Worm (Caenorhabditis elegans) whole organism, late embryonic: ENCODE results near the gene smex-2.

Experiments
- C08G9.2 ChIP-seq: sonication (generic microtip); optimal IDR thresholded peaks from 2 replicates; lab custom pipeline; 2016; ENCODE audit warnings: mild to moderate bottlenecking, missing genetic modification characterization, moderate library complexity, missing compliant biosample characterization
- C38D4.7 ChIP-seq: fragments of 200-800 bp; sonication (Bioruptor generic); optimal IDR thresholded peaks from 2 replicates; lab custom pipeline; 2018; ENCODE audit warnings: mild to moderate bottlenecking, missing genetic modification characterization, moderate library complexity, missing compliant biosample characterization
- K09A11.1 ChIP-seq: sonication (generic microtip); optimal IDR thresholded peaks from 2 replicates; lab custom pipeline; 2017; ENCODE audit warnings: antibody characterized with exemption, mild to moderate bottlenecking, missing genetic modification characterization, missing compliant biosample characterization; ENCODE audit not compliant: insufficient read depth
- T23F11.4 ChIP-seq: fragments of 200-800 bp; sonication (Bioruptor generic); optimal IDR thresholded peaks from 2 replicates; lab custom pipeline; 2018; ENCODE audit warnings: mild to moderate bottlenecking, missing genetic modification characterization, missing compliant biosample characterization
- ama-1 ChIP-seq: fragments of 150-350 bp; optimal IDR thresholded peaks from 2 replicates; lab custom pipeline; 2014
- ceh-14 ChIP-seq: sonication (generic microtip); optimal IDR thresholded peaks from 2 replicates; lab custom pipeline; 2016; ENCODE audit warnings: missing genotype, missing genetic modification characterization, missing compliant biosample characterization
- ceh-18 ChIP-seq: sonication (generic microtip); optimal IDR thresholded peaks from 2 replicates; lab custom pipeline; 2016; ENCODE audit warnings: missing genetic modification characterization, missing compliant biosample characterization
- ceh-30 ChIP-seq: fragments of 150-350 bp; optimal IDR thresholded peaks from 2 replicates; lab custom pipeline; 2014; ENCODE audit warnings: missing biosample characterization, missing genetic modification characterization
- ceh-34 ChIP-seq: sonication (generic microtip); optimal IDR thresholded peaks from 2 replicates; lab custom pipeline; 2016; ENCODE audit warnings: mild to moderate bottlenecking, missing genetic modification characterization, missing compliant biosample characterization
- ceh-45 ChIP-seq: fragments of 200-800 bp; sonication (Bioruptor generic); IDR thresholded peaks from 2 replicates; pipeline ENCODE4 v1.3.6; 2022; ENCODE audit warnings: missing genetic modification reagents, missing genetic modification characterization, missing compliant biosample characterization
- ceh-48 ChIP-seq: sonication (generic microtip); optimal IDR thresholded peaks from 2 replicates; lab custom pipeline; 2016; ENCODE audit warnings: missing genetic modification characterization, inconsistent platforms, missing compliant biosample characterization
- ceh-6 ChIP-seq: fragments of 200-800 bp; sonication (Bioruptor generic); optimal IDR thresholded peaks from 2 replicates; lab custom pipeline; 2018; ENCODE audit warnings: mild to moderate bottlenecking, missing genetic modification characterization, missing compliant biosample characterization
- dve-1 ChIP-seq: sonication (generic microtip); optimal IDR thresholded peaks from 2 replicates; lab custom pipeline; 2017; ENCODE audit warnings: antibody characterized with exemption, mild to moderate bottlenecking, missing genetic modification characterization, missing compliant biosample characterization
- elt-4 ChIP-seq: sonication (generic microtip); optimal IDR thresholded peaks from 2 replicates; lab custom pipeline; 2016; ENCODE audit warnings: missing genetic modification characterization, missing compliant biosample characterization
- eyg-1 ChIP-seq: sonication (generic microtip); optimal IDR thresholded peaks from 2 replicates; lab custom pipeline; 2016; ENCODE audit warnings: missing genotype, missing genetic modification characterization, missing compliant biosample characterization
- fax-1 ChIP-seq: sonication (generic microtip); optimal IDR thresholded peaks from 2 replicates; lab custom pipeline; 2016; ENCODE audit warnings: missing genotype, missing genetic modification characterization, missing compliant biosample characterization
- fkh-10 ChIP-seq: fragments of 150-350 bp; optimal IDR thresholded peaks from 2 replicates; lab custom pipeline; 2014; ENCODE audit warnings: missing biosample characterization, missing genetic modification reagents, missing genetic modification characterization
- hlh-13 ChIP-seq: fragments of 200-800 bp; sonication (Bioruptor generic); optimal IDR thresholded peaks from 2 replicates; lab custom pipeline; 2018; ENCODE audit warnings: mild to moderate bottlenecking, missing genetic modification characterization, missing compliant biosample characterization
- hlh-15 ChIP-seq: sonication (generic microtip); optimal IDR thresholded peaks from 2 replicates; lab custom pipeline; 2016; ENCODE audit warnings: missing genetic modification characterization, missing compliant biosample characterization
- hlh-30 ChIP-seq: sonication (generic microtip); optimal IDR thresholded peaks from 2 replicates; lab custom pipeline; 2017; ENCODE audit warnings: antibody characterized with exemption, missing genetic modification characterization, missing compliant biosample characterization; ENCODE audit not compliant: insufficient read depth
- hlh-6 ChIP-seq: sonication (generic microtip); optimal IDR thresholded peaks from 2 replicates; lab custom pipeline; 2016; ENCODE audit warnings: missing genotype, missing genetic modification characterization, missing compliant biosample characterization
- hlh-8 ChIP-seq: sonication (generic microtip); optimal IDR thresholded peaks from 2 replicates; lab custom pipeline; 2016; ENCODE audit warnings: missing genotype, missing genetic modification characterization, missing compliant biosample characterization
- lim-6 ChIP-seq: sonication (generic microtip); optimal IDR thresholded peaks from 2 replicates; lab custom pipeline; 2016; ENCODE audit warnings: missing genetic modification characterization, missing compliant biosample characterization
- pag-3 ChIP-seq: sonication (generic microtip); optimal IDR thresholded peaks from 2 replicates; lab custom pipeline; 2016; ENCODE audit warnings: missing compliant biosample characterization, missing genetic modification characterization, borderline replicate concordance
- pat-9 ChIP-seq: fragments of 200-800 bp; sonication (Bioruptor generic); optimal IDR thresholded peaks from 2 replicates; lab custom pipeline; 2018; ENCODE audit warnings: mild to moderate bottlenecking, missing genetic modification characterization, moderate library complexity, missing compliant biosample characterization
- pax-1 ChIP-seq: fragments of 150-350 bp; optimal IDR thresholded peaks from 2 replicates; lab custom pipeline; 2014; ENCODE audit warnings: missing biosample characterization, missing genetic modification characterization
- pha-4 ChIP-seq: fragments of 150-350 bp; optimal IDR thresholded peaks from 2 replicates; lab custom pipeline; 2018; ENCODE audit warnings: missing biosample characterization, missing genetic modification reagents, missing genetic modification characterization
- pqm-1 ChIP-seq: sonication (generic microtip); optimal IDR thresholded peaks from 2 replicates; lab custom pipeline; 2016; ENCODE audit warnings: missing genetic modification characterization, missing compliant biosample characterization
- pros-1 ChIP-seq: fragments of 150-350 bp; optimal IDR thresholded peaks from 2 replicates; lab custom pipeline; 2014; ENCODE audit warnings: missing biosample characterization, missing genetic modification reagents, missing genetic modification characterization
- ref-2 ChIP-seq: sonication (generic microtip); optimal IDR thresholded peaks from 2 replicates; lab custom pipeline; 2016; ENCODE audit warnings: missing genetic modification characterization, missing compliant biosample characterization
- rnt-1 ChIP-seq: sonication (generic microtip); optimal IDR thresholded peaks from 2 replicates; lab custom pipeline; 2016; ENCODE audit warnings: missing genetic modification characterization, missing compliant biosample characterization
- sdc-2 ChIP-seq: sonication (generic microtip); optimal IDR thresholded peaks from 2 replicates; lab custom pipeline; 2016; ENCODE audit warnings: missing genotype, missing genetic modification characterization, missing compliant biosample characterization
- sox-2 ChIP-seq: fragments of 200-800 bp; sonication (Bioruptor generic); IDR thresholded peaks from 2 replicates; pipeline ENCODE4 v1.3.6; 2022; ENCODE audit warnings: missing genetic modification reagents, missing genetic modification characterization, missing compliant biosample characterization
- tbx-7 ChIP-seq: sonication (generic microtip); optimal IDR thresholded peaks from 2 replicates; lab custom pipeline; 2016; ENCODE audit warnings: missing genotype, missing genetic modification characterization, missing compliant biosample characterization
- unc-42 ChIP-seq: sonication (generic microtip); optimal IDR thresholded peaks from 2 replicates; lab custom pipeline; 2016; ENCODE audit warnings: missing genotype, missing genetic modification characterization, missing compliant biosample characterization

smex-2 gene

ce11 chrX:2039358-2039757 is at the start of gene smex-2:
smex-2 (minus strand) TSS chrX:2039458.
- TF ChIP-seq pat-9 (tag; lab: Kevin White, UChicago) (no peak), dve-1 (tag; lab: Kevin White, UChicago) (no peak)

ce11 chrX:2087716-2088115 is 48.5 kb upstream of the smex-2 start:
- peak; percentile 24 for TF ChIP-seq unc-42 (tag; lab: Kevin White, UChicago)
- TF ChIP-seq ceh-45 (GFP tag; lab: Robert Waterston, UW): no peak
- no peak for TF ChIP-seq ceh-6 (GFP tag; lab: Kevin White, UChicago)
- no peak for TF ChIP-seq rnt-1 (tag; lab: Kevin White, UChicago)
- TF ChIP-seq pax-1: no peak

ce11 chrX:2085494-2085893 is 46.2 kb upstream of the smex-2 start:
- TF ChIP-seq unc-42 (tag; lab: Kevin White, UChicago) (no peak), pag-3 (no peak), eyg-1 (no peak), pat-9 (tag; lab: Kevin White, UChicago) (no peak), pha-4 (no peak), ceh-18 (tag; lab: Kevin White, UChicago) (no peak), C38D4.7 (GFP tag; lab: Kevin White, UChicago) (no peak), lim-6 (tag; lab: Kevin White, UChicago) (no peak), T23F11.4 (no peak), ceh-34 (tag; lab: Kevin White, UChicago) (no peak), hlh-13 (GFP tag; lab: Kevin White, UChicago) (no peak), rnt-1 (tag; lab: Kevin White, UChicago) (no peak), hlh-30 (no peak), hlh-8 (tag; lab: Kevin White, UChicago) (no peak), sox-2 (GFP tag; lab: Robert Waterston, UW) (no peak), fkh-10 (GFP tag; lab: Kevin White, UChicago) (no peak), pros-1 (tag; lab: Kevin White, UChicago) (no peak), fax-1 (tag; lab: Kevin White, UChicago) (no peak)
- TF ChIP-seq, all 69 proteins: peak for 0

ce11 chrX:2084988-2085387 is 45.7 kb upstream of the smex-2 start, which contains the start of gene F49H12.2:
F49H12.2 (plus strand) TSS chrX:2085288.
- TF ChIP-seq C38D4.7 (GFP tag; lab: Kevin White, UChicago): no peak
- TF ChIP-seq, all 69 proteins: peak for 0

ce11 chrX:2084019-2084418 is 44.8 kb upstream of the smex-2 start, which contains the start of gene F49H12.3:
F49H12.3 (plus strand) TSS chrX:2084375.
- TF ChIP-seq ceh-48 (tag; lab: Kevin White, UChicago): no peak
- no peak for TF ChIP-seq ref-2 (tag; lab: Kevin White, UChicago)
- no peak for TF ChIP-seq ceh-30 (tag; lab: Kevin White, UChicago)
- no peak for TF ChIP-seq pqm-1 (tag; lab: Kevin White, UChicago)
- no peak for TF ChIP-seq pax-1
- no peak for TF ChIP-seq fkh-10 (GFP tag; lab: Kevin White, UChicago)
- TF ChIP-seq tbx-7 (tag; lab: Kevin White, UChicago): no peak
- no peak for TF ChIP-seq K09A11.1 (tag; lab: Kevin White, UChicago)
- no peak for TF ChIP-seq elt-4
- no peak for TF ChIP-seq ama-1 (lab: Kevin White, UChicago)
- no peak for TF ChIP-seq hlh-13 (GFP tag; lab: Kevin White, UChicago)
- TF ChIP-seq ceh-14 (tag; lab: Kevin White, UChicago): no peak
- no peak for TF ChIP-seq hlh-6 (tag; lab: Kevin White, UChicago)
- TF ChIP-seq pros-1 (tag; lab: Kevin White, UChicago): no peak
- no peak for TF ChIP-seq hlh-8 (tag; lab: Kevin White, UChicago)
- TF ChIP-seq sdc-2: no peak
- TF ChIP-seq T23F11.4: no peak
- TF ChIP-seq hlh-15 (tag; lab: Kevin White, UChicago): no peak
- no peak for TF ChIP-seq C08G9.2 (tag; lab: Kevin White, UChicago)
